Fruit fly (Drosophila melanogaster): ENCODE data around the gene CG2841.

The CG2841 gene

DNA sequence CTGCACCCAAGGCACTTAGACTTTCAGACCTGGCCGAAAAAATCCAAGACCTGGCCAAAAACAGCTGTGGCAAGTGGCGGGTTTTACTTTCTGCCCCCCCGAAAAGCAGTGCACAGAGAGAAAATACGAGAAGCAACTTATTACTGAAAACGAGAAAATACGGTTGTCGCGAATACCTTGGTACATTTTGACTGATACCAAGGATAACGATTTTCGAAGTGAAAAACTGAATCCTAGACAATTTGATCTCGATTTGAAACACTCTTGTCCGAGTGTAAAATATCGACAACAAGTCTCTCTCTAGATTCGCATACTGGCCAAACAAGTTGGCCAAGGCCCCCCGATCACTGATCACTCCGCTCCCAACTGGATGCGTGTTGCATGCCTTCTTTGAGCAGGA, 6.3 kb downstream of the CG2841 start:
- TF ChIP-seq h (optimal IDR thresholded peaks at IDR 0.05) (no peak), insv (optimal IDR thresholded peaks at IDR 0.05) (no peak), psq (optimal IDR thresholded peaks at IDR 0.05) (no peak), Myc (optimal IDR thresholded peaks at IDR 0.05) (no peak), Sin3A (optimal IDR thresholded peaks at IDR 0.05) (no peak), ttk (optimal IDR thresholded peaks at IDR 0.05) (no peak)

DNA sequence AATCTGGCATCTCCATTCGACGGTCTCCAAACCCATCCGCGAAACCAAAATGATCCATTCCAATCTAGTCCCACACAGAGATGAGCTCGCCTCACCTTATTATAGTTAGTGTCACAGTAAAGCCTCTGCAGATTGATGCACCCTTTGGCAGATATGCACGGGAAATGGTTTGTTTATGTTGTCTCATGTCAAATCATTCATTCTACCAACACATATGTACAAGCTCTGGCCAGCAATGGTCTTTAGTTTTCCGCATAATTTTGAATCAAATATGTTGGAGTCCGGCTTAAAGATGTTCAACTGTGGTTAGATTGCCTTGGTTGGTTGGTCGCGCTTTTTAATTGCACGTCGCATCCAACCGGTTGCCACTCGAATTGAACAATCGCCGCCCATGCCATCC, 8.0 kb downstream of the CG2841 start:
- TF ChIP-seq ttk (optimal IDR thresholded peaks at IDR 0.05), result no peak

DNA sequence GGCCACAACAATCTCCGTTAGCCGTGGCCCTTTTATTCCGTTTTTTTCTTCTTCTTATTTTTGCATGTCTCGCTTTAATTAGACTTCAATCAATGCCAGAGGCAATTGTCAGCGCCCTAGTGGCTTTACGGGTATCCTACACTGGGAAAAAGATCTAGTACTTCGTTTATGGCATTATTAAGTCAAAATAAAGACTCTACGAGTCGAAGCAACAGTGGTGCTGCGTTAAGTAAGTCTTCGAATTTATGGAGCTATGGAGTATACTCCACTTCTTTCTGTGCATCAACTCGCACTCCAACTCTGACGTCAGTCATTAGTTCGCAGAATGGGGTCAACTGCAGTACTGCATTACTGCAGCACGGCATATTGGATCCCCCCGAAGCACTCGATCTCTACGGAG, 9.7 kb downstream of the CG2841 start:
- TF ChIP-seq psq (optimal IDR thresholded peaks at IDR 0.05) (no peak), ttk (optimal IDR thresholded peaks at IDR 0.05) (no peak), insv (optimal IDR thresholded peaks at IDR 0.05) (no peak), Myc (optimal IDR thresholded peaks at IDR 0.05) (no peak), h (optimal IDR thresholded peaks at IDR 0.05) (no peak)

DNA sequence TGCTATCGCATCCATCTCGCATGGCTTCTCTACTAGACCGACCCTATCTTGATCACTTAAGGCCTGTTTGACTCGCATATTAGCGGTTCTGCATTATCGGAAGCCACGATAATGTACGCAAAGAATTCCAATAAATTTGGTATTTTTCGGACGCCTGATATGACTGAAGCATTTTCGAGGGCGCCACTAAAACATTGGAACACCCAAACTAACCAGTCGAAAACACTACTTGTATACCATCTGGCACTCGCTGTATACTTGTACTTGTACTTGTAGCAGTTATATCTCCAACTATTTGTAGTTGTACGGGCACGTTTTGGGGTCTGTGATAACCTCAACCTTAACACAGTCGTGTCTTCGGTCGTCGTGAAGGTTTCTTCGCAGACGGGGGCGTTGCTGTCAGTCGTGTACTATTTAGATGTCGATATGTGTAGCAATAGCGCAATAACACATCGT, 10.6 kb downstream of the CG2841 start:
- no peak for TF ChIP-seq ttk (optimal IDR thresholded peaks at IDR 0.05)
- TF ChIP-seq Myc (optimal IDR thresholded peaks at IDR 0.05), result no peak
- TF ChIP-seq h (optimal IDR thresholded peaks at IDR 0.05), result no peak
- no peak for TF ChIP-seq insv (optimal IDR thresholded peaks at IDR 0.05)
- no peak for TF ChIP-seq psq (optimal IDR thresholded peaks at IDR 0.05)

DNA sequence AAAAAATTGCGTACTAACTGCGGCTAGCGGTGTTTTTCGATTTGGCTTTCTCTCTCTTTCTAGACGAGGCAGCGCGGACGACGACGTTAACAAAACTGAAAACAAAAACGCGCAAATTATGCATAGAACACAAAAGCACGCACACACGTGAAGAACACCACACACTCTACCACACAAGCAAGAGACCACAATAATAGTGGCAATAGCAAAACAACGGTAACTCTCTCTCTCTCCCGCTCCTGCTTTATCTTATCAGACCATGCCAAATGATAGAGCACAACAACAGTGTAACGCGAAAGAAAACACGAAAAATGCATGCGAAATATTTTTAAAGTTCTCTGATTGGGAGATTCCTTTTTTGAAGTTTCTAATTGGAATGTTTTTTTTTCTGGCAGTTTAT, 12.0 kb downstream of the CG2841 start:
- no peak for TF ChIP-seq Sin3A (optimal IDR thresholded peaks at IDR 0.05)
- TF ChIP-seq psq (optimal IDR thresholded peaks at IDR 0.05), result no peak
- TF ChIP-seq h (optimal IDR thresholded peaks at IDR 0.05), result no peak
- TF ChIP-seq Myc (optimal IDR thresholded peaks at IDR 0.05), result no peak
- TF ChIP-seq ttk (optimal IDR thresholded peaks at IDR 0.05), result no peak
- no peak for TF ChIP-seq insv (optimal IDR thresholded peaks at IDR 0.05)

DNA sequence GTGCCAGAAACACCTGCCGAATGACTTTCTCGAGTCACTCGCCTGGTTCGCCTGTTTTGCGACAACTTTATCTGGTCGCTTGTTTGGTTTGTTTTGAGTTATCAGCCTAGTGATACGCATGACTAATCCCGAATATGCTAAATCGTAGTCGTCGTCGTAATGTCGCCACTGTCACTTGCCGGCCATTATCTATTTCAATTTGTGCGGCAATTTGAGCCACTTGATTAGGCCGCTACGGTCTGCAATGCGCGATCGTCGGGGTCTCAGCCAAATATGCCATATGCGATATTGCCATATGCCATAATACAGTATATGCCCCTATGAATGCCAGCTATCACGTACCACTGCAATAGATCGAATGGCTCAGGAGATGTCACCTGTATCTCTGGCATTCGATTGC, 13.3 kb downstream of the CG2841 start:
- TF ChIP-seq ttk (optimal IDR thresholded peaks at IDR 0.05) (no peak), psq (optimal IDR thresholded peaks at IDR 0.05) (no peak), Myc (optimal IDR thresholded peaks at IDR 0.05) (no peak), h (optimal IDR thresholded peaks at IDR 0.05) (no peak), Sin3A (optimal IDR thresholded peaks at IDR 0.05) (no peak), insv (optimal IDR thresholded peaks at IDR 0.05) (no peak)

DNA sequence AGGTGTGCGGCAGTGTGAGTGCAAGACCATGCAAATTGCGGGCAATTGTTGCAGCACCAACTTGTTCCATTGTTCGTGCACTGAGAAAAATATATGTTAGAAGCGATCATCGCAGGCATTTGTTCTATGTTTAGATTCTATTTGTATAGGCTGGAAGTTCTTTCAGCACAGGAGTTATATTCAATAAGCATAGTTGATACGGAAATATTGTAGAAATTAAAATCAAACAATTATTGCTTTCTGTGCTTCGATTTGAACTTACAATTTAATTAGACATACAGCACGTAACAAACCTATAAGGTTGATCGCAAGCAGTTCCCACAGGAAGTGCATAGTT, 16.0 kb downstream of the CG2841 start:
- TF ChIP-seq Myc (optimal IDR thresholded peaks at IDR 0.05), result no peak
- no peak for TF ChIP-seq psq (optimal IDR thresholded peaks at IDR 0.05)
- TF ChIP-seq h (optimal IDR thresholded peaks at IDR 0.05), result no peak
- TF ChIP-seq ttk (optimal IDR thresholded peaks at IDR 0.05), result no peak

DNA sequence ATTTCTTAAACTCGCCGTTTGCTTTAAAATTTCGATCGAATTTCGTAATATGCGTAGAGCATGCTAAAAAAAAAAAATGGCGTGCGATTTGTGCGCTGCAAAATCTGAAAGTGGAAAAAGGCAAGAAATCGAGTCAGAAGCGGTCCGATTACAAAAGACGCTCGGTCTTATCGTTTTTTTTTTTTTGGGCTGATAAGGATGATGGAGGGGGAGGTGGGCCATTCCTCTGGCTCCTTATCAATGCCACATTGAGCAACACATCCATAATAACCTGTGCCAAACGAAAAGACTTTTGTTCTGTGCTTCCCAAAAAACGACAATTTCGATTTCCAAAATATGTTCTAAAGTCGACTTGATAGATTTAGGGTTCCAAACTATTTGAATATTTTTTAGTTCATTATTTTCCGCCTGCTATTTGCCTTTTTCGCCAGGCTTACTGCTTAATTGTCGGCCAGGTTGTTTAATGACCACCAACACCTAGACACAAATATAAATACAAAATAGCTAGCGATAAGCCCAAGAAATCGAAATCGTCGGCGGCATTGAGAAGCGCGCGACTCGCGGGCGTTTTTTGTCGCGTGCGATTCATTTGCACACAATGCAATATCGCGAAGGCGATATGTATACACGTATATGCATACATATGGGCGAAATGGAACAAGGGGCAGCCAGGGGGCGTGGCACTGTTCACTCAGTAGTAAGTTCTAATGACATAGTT, 16.5 kb downstream of the CG2841 start:
- TF ChIP-seq Sin3A (optimal IDR thresholded peaks at IDR 0.05), result no peak
- TF ChIP-seq Myc (optimal IDR thresholded peaks at IDR 0.05), result no peak
- no peak for TF ChIP-seq ttk (optimal IDR thresholded peaks at IDR 0.05)
- no peak for TF ChIP-seq h (optimal IDR thresholded peaks at IDR 0.05)
- TF ChIP-seq insv (optimal IDR thresholded peaks at IDR 0.05), result no peak
- TF ChIP-seq psq (optimal IDR thresholded peaks at IDR 0.05), result no peak

DNA sequence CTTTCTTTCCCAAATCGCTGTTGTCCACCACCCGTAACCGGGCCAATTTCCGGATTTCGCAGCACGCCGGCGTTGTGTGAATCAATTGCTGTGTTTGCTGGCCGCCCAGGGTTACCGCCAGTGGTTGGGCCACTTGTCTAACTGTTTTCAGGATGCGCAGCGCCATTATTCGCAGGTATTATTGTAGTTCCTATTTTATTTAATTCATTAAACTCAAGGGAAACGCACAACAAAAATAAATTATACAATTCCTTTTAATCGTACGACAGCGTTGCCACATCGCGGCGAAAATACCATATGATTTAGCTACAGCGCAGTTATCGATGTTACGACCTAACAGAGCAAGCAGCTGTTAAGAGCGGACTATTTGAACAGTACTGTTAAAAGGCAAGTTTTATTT, 21.8 kb downstream of the CG2841 start, which contains the start of gene mRpL14:
Gene mRpL14, minus strand, starts transcription at position 280 of the 400 bp plus-strand sequence.
- TF ChIP-seq insv (optimal IDR thresholded peaks at IDR 0.05) (no peak), h (optimal IDR thresholded peaks at IDR 0.05) (no peak), ttk (optimal IDR thresholded peaks at IDR 0.05) (no peak), Myc (optimal IDR thresholded peaks at IDR 0.05) (no peak), psq (optimal IDR thresholded peaks at IDR 0.05) (no peak), Sin3A (optimal IDR thresholded peaks at IDR 0.05) (no peak)

DNA sequence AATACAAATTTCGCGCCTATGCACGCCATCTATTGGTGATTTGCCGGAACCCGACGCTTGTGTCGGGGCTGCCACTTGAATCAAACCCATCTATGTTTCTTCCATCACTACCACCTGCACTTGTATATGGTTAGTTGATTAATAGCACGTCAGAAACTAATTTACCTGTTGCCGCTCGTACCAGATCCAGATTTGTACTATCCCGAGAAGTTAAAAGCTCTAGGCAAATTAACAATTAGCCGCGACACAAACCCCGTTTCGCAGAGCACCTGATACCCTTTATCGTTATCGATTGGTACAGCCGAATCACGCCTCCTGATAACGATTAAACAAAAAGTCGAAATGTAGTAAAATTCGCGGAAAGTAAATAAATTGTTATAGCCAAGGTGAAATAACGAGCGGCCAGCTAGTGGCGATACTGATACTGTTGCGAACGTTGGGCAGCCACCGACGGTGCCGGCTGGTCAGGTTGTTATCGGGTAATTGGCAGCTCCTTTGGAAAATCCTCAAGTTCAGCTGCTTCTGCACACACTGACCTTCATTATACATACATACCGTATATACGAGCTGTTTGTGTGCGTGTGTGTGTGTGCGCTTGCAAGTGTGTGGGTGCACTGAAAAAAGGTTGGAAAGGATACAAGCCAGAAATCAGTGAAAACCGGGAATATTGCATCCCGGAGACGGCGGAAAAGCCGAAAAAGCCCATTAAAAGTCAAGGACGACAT, 26.0 kb downstream of the CG2841 start:
- TF ChIP-seq insv (optimal IDR thresholded peaks at IDR 0.05), result no peak
- no peak for TF ChIP-seq ttk (optimal IDR thresholded peaks at IDR 0.05)
- no peak for TF ChIP-seq Myc (optimal IDR thresholded peaks at IDR 0.05)
- no peak for TF ChIP-seq psq (optimal IDR thresholded peaks at IDR 0.05)
- no peak for TF ChIP-seq h (optimal IDR thresholded peaks at IDR 0.05)
- TF ChIP-seq Sin3A (optimal IDR thresholded peaks at IDR 0.05), result no peak

DNA sequence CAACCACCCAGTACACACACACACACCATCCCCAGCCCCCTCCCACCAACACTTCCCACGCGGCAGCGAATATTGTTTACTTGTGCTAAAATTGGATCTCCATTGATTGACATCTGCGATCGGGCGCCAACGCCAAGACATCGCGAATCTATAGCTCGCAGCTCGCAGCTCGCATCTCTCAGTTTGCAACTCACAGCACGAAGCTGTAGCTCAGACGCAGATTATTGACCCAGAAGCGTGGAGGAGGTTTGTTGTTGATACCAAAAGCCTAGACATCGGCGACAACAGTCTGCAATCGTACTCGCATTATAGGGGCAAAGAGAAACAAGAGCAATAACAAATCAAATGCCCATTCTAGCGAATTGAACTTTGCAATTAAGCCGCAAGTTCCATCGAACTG, 29.0 kb downstream of the CG2841 start:
- TF ChIP-seq ttk (optimal IDR thresholded peaks at IDR 0.05), result no peak
- no peak for TF ChIP-seq Sin3A (optimal IDR thresholded peaks at IDR 0.05)
- no peak for TF ChIP-seq psq (optimal IDR thresholded peaks at IDR 0.05)
- no peak for TF ChIP-seq h (optimal IDR thresholded peaks at IDR 0.05)
- no peak for TF ChIP-seq insv (optimal IDR thresholded peaks at IDR 0.05)
- TF ChIP-seq Myc (optimal IDR thresholded peaks at IDR 0.05), result no peak

DNA sequence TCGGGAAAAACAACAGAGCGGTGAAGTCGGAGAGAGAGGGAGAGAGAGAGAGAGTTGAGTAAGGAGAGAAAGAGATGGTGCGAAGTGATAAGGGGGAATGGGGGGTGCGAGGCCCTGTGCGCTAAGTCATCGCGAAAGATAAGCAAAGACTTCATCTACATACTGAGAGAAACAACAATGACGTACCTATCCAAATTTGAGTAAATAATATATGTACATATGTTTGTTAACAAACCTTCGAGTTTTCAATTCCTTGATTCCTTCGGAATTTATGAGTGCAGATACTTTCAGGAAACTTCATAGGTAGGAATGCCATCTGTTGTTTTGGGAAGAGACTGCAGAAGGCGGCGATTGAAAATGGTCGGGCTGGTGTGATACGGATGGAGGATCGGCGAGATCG, 29.7 kb downstream of the CG2841 start:
- TF ChIP-seq insv (optimal IDR thresholded peaks at IDR 0.05), result no peak
- TF ChIP-seq Sin3A (optimal IDR thresholded peaks at IDR 0.05), result no peak
- TF ChIP-seq ttk (optimal IDR thresholded peaks at IDR 0.05), result no peak
- TF ChIP-seq Myc (optimal IDR thresholded peaks at IDR 0.05), result no peak
- no peak for TF ChIP-seq psq (optimal IDR thresholded peaks at IDR 0.05)
- TF ChIP-seq h (optimal IDR thresholded peaks at IDR 0.05), result no peak
